Worm (Caenorhabditis elegans) whole organism, young adult: ENCODE results near the gene F42D1.4.

ENCODE experiments used
- C06A6.2 ChIP-seq: fragments of 200-800 bp; sonication (Bioruptor generic); conservative IDR thresholded peaks from 2 replicates; pipeline ENCODE4 v1.3.6; 2022; ENCODE audit warnings: missing genetic modification characterization, missing compliant biosample characterization
- C17E4.6 ChIP-seq: fragments of 200-800 bp; sonication (Bioruptor generic); IDR thresholded peaks from 2 replicates; pipeline ENCODE4 v1.3.6; 2022; ENCODE audit warnings: missing genetic modification reagents, missing genetic modification characterization, missing compliant biosample characterization
- F39B2.1 ChIP-seq: fragments of 200-800 bp; sonication (Bioruptor generic); IDR thresholded peaks from 2 replicates; pipeline ENCODE4 v1.3.6; 2022; ENCODE audit warnings: missing genetic modification reagents, missing genetic modification characterization, missing compliant biosample characterization
- F52B5.7 ChIP-seq: sonication (generic microtip); optimal IDR thresholded peaks from 2 replicates; lab custom pipeline; 2016; ENCODE audit warnings: mild to moderate bottlenecking, missing genetic modification characterization, missing compliant biosample characterization
- F57A8.1 ChIP-seq: fragments of 200-800 bp; sonication (Bioruptor generic); optimal IDR thresholded peaks from 2 replicates; lab custom pipeline; 2018; ENCODE audit warnings: mild to moderate bottlenecking, missing genetic modification characterization, moderate library complexity, missing compliant biosample characterization
- T26A5.8 ChIP-seq: sonication (generic microtip); optimal IDR thresholded peaks from 2 replicates; lab custom pipeline; 2016; ENCODE audit warnings: missing genetic modification characterization, missing compliant biosample characterization
- Y53F4B.3 ChIP-seq: fragments of 200-800 bp; sonication (Bioruptor generic); IDR thresholded peaks from 2 replicates; pipeline ENCODE4 v1.3.6; 2022; ENCODE audit warnings: missing genetic modification reagents, missing genetic modification characterization, missing compliant biosample characterization
- atf-7 ChIP-seq: sonication (generic microtip); optimal IDR thresholded peaks from 2 replicates; lab custom pipeline; 2017; ENCODE audit warnings: mild to moderate bottlenecking, missing genetic modification characterization, missing compliant biosample characterization
- attf-6 ChIP-seq: fragments of 200-800 bp; sonication (Bioruptor generic); IDR thresholded peaks from 2 replicates; pipeline ENCODE4 v1.3.6; 2022; ENCODE audit warnings: missing genetic modification reagents, missing genetic modification characterization, missing compliant biosample characterization
- bed-2 ChIP-seq: fragments of 200-800 bp; sonication (Bioruptor generic); IDR thresholded peaks from 2 replicates; pipeline ENCODE4 v1.3.6; 2022; ENCODE audit warnings: missing genetic modification reagents, missing genetic modification characterization, missing compliant biosample characterization
- ceh-27 ChIP-seq: fragments of 200-800 bp; sonication (Bioruptor generic); optimal IDR thresholded peaks from 2 replicates; lab custom pipeline; 2018; ENCODE audit warnings: mild to moderate bottlenecking, missing genetic modification characterization, moderate library complexity, missing compliant biosample characterization
- ceh-58 ChIP-seq: fragments of 200-800 bp; sonication (Bioruptor generic); IDR thresholded peaks from 2 replicates; pipeline ENCODE4 v1.3.6; 2022; ENCODE audit warnings: missing genetic modification characterization, missing compliant biosample characterization
- ceh-79 ChIP-seq: sonication (generic microtip); optimal IDR thresholded peaks from 2 replicates; lab custom pipeline; 2017; ENCODE audit warnings: mild to moderate bottlenecking, missing genetic modification characterization, missing compliant biosample characterization
- efl-1 ChIP-seq: fragments of 150-350 bp; optimal IDR thresholded peaks from 2 replicates; lab custom pipeline; 2014; ENCODE audit warnings: missing biosample characterization, missing genetic modification reagents, missing genetic modification characterization
- egl-18 ChIP-seq: fragments of 200-800 bp; sonication (Bioruptor generic); IDR thresholded peaks from 2 replicates; pipeline ENCODE4 v1.3.6; 2022; ENCODE audit warnings: missing genetic modification reagents, missing genetic modification characterization, missing compliant biosample characterization
- ets-4 ChIP-seq: fragments of 200-800 bp; sonication (Bioruptor generic); optimal IDR thresholded peaks from 2 replicates; lab custom pipeline; 2018; ENCODE audit warnings: mild to moderate bottlenecking, missing genetic modification characterization, missing compliant biosample characterization
- gei-17 ChIP-seq: fragments of 200-800 bp; sonication (Bioruptor generic); optimal IDR thresholded peaks from 2 replicates; lab custom pipeline; 2018; ENCODE audit warnings: mild to moderate bottlenecking, missing genetic modification characterization, missing compliant biosample characterization
- him-1 ChIP-seq: sonication (generic microtip); optimal IDR thresholded peaks from 2 replicates; lab custom pipeline; 2016; ENCODE audit warnings: missing genotype, missing genetic modification reagents, missing genetic modification characterization, missing compliant biosample characterization
- hlh-12 ChIP-seq: sonication (generic microtip); optimal IDR thresholded peaks from 2 replicates; lab custom pipeline; 2016; ENCODE audit warnings: missing genetic modification characterization, missing compliant biosample characterization
- hmg-1.2 ChIP-seq: fragments of 200-800 bp; sonication (Bioruptor generic); IDR thresholded peaks from 2 replicates; pipeline ENCODE4 v1.3.6; 2022; ENCODE audit warnings: missing genetic modification reagents, missing genetic modification characterization, missing compliant biosample characterization
- hrde-1 ChIP-seq: sonication (generic microtip); optimal IDR thresholded peaks from 2 replicates; lab custom pipeline; 2016; ENCODE audit warnings: missing genetic modification characterization, mild to moderate bottlenecking, missing compliant biosample characterization, moderate library complexity, missing genotype, missing genetic modification reagents, borderline replicate concordance
- hsf-1 ChIP-seq: fragments of 200-800 bp; sonication (Bioruptor generic); IDR thresholded peaks from 2 replicates; pipeline ENCODE4 v1.3.6; 2022; ENCODE audit warnings: missing genetic modification reagents, missing genetic modification characterization, missing compliant biosample characterization
- lin-40 ChIP-seq: sonication (generic microtip); optimal IDR thresholded peaks from 2 replicates; lab custom pipeline; 2016; ENCODE audit warnings: missing genetic modification characterization, mild to moderate bottlenecking, missing compliant biosample characterization, missing genotype, missing genetic modification reagents
- lir-1 ChIP-seq: fragments of 200-800 bp; sonication (Bioruptor generic); conservative IDR thresholded peaks from 2 replicates; pipeline ENCODE4 v1.3.6; 2022; ENCODE audit warnings: missing genetic modification reagents, missing genetic modification characterization, missing compliant biosample characterization
- madf-6 ChIP-seq: fragments of 200-800 bp; sonication (Bioruptor generic); IDR thresholded peaks from 2 replicates; pipeline ENCODE4 v1.3.6; 2022; ENCODE audit warnings: missing genetic modification reagents, missing genetic modification characterization, missing compliant biosample characterization
- mxl-1 ChIP-seq: sonication (generic microtip); optimal IDR thresholded peaks from 2 replicates; lab custom pipeline; 2016; ENCODE audit warnings: missing genetic modification characterization, missing compliant biosample characterization
- nfyb-1 ChIP-seq: fragments of 200-800 bp; sonication (Bioruptor generic); IDR thresholded peaks from 2 replicates; pipeline ENCODE4 v1.3.6; 2022; ENCODE audit warnings: missing genetic modification reagents, missing genetic modification characterization, missing compliant biosample characterization
- sea-2 ChIP-seq: fragments of 200-800 bp; sonication (Bioruptor generic); IDR thresholded peaks from 2 replicates; pipeline ENCODE4 v1.3.6; 2022; ENCODE audit warnings: missing genetic modification characterization, missing compliant biosample characterization
- unc-62 ChIP-seq: fragments of 150-350 bp; optimal IDR thresholded peaks from 2 replicates; lab custom pipeline; 2014; ENCODE audit warnings: missing biosample characterization, missing genetic modification reagents, missing genetic modification characterization
- ztf-18 ChIP-seq: sonication (generic microtip); optimal IDR thresholded peaks from 2 replicates; lab custom pipeline; 2016; ENCODE audit warnings: missing genotype, mild to moderate bottlenecking, missing genetic modification characterization, missing compliant biosample characterization
- ztf-22 ChIP-seq: fragments of 200-800 bp; sonication (Bioruptor generic); optimal IDR thresholded peaks from 2 replicates; lab custom pipeline; 2018; ENCODE audit warnings: mild to moderate bottlenecking, missing genetic modification characterization, moderate library complexity, missing compliant biosample characterization

Gene F42D1.4

ce11 chrX:14853712-14854217 is 46.7 kb downstream of the F42D1.4 start, which contains the start of the genes C27C12.1 and C27C12.4 (continued):
- TF ChIP-seq atf-7 (tag; lab: Kevin White, UChicago) (peak; percentile 26), hsf-1 (GFP tag; lab: Robert Waterston, UW) (no peak), efl-1 (no peak), C06A6.2 (GFP tag; lab: Robert Waterston, UW) (peak; percentile 35; the same call in 1 of the 2 replicates), T26A5.8 (no peak), madf-6 (GFP tag; lab: Robert Waterston, UW) (no peak), hmg-1.2 (GFP tag; lab: Robert Waterston, UW) (no peak; the same call in 1 of the 2 replicates), lin-40 (tag; lab: Kevin White, UChicago) (peak; percentile 85), egl-18 (GFP tag; lab: Robert Waterston, UW) (no peak), ets-4 (GFP tag; lab: Kevin White, UChicago) (no peak), Y53F4B.3 (no peak), sea-2 (GFP tag; lab: Robert Waterston, UW) (no peak), attf-6 (GFP tag; lab: Robert Waterston, UW) (no peak), ztf-18 (tag; lab: Kevin White, UChicago) (peak; percentile 31), ceh-79 (tag; lab: Kevin White, UChicago) (no peak), F39B2.1 (GFP tag; lab: Robert Waterston, UW) (no peak), hrde-1 (tag; lab: Kevin White, UChicago) (no peak), bed-2 (GFP tag; lab: Robert Waterston, UW) (0 out of 2 replicates have a peak, but pooled peaks have one; percentile 21), lir-1 (0 out of 2 replicates have a peak, but pooled peaks have one; percentile 44), ceh-27 (GFP tag; lab: Kevin White, UChicago) (peak; percentile 80), C17E4.6 (no peak), unc-62 (GFP tag; lab: Kevin White, UChicago) (no peak), him-1 (no peak), hlh-12 (tag; lab: Kevin White, UChicago) (no peak), mxl-1 (tag; lab: Kevin White, UChicago) (no peak), F57A8.1 (no peak), gei-17 (GFP tag; lab: Kevin White, UChicago) (peak; percentile 15), ceh-58 (GFP tag; lab: Robert Waterston, UW) (no peak), nfyb-1 (GFP tag; lab: Robert Waterston, UW) (peak; percentile 57; the same call in 1 of the 2 replicates), ztf-22 (GFP tag; lab: Kevin White, UChicago) (no peak), F52B5.7 (tag; lab: Kevin White, UChicago) (no peak)
